Worm (Caenorhabditis elegans) whole organism, L1 larva: ENCODE results near the gene F37A8.2.

Experiments used
- C16A3.4 ChIP-seq: fragments of 150-350 bp; optimal IDR thresholded peaks from 2 replicates; lab custom pipeline; 2014; ENCODE audit warnings: missing biosample characterization, missing genetic modification characterization
- F16B12.6 ChIP-seq: fragments of 150-350 bp; optimal IDR thresholded peaks from 2 replicates; lab custom pipeline; 2014; ENCODE audit warnings: missing biosample characterization, missing genetic modification characterization
- Y116A8C.19 ChIP-seq: sonication (generic microtip); optimal IDR thresholded peaks from 2 replicates; lab custom pipeline; 2016; ENCODE audit warnings: missing compliant biosample characterization, missing genetic modification characterization, borderline replicate concordance
- aha-1 ChIP-seq: fragments of 150-350 bp; optimal IDR thresholded peaks from 2 replicates; lab custom pipeline; 2014; ENCODE audit warnings: missing biosample characterization, missing genetic modification characterization
- aly-2 ChIP-seq: fragments of 150-350 bp; optimal IDR thresholded peaks from 2 replicates; lab custom pipeline; 2014; ENCODE audit warnings: missing biosample characterization, missing genetic modification characterization
- ama-1 ChIP-seq: fragments of 150-350 bp; optimal IDR thresholded peaks from 2 replicates; lab custom pipeline; 2014
- blmp-1 ChIP-seq: fragments of 150-350 bp; optimal IDR thresholded peaks from 2 replicates; lab custom pipeline; 2014; ENCODE audit warnings: missing biosample characterization, missing genetic modification characterization
- ces-1 ChIP-seq: fragments of 150-350 bp; optimal IDR thresholded peaks from 2 replicates; lab custom pipeline; 2014; ENCODE audit warnings: missing biosample characterization, missing genetic modification reagents, missing genetic modification characterization
- dsc-1 ChIP-seq: sonication (generic microtip); optimal IDR thresholded peaks from 2 replicates; lab custom pipeline; 2016; ENCODE audit warnings: mild to moderate bottlenecking, missing genetic modification characterization, missing compliant biosample characterization
- efl-1 ChIP-seq, 4 experiments: fragments of 150-350 bp; optimal IDR thresholded peaks in 3 of 4; peaks in 1 of 4; 1 replicate in 1 of 4; 2 replicates in 3 of 4; lab custom pipeline; 2014; ENCODE audit warnings: missing biosample characterization in 2 of 4, missing genetic modification characterization in 2 of 4, missing genetic modification reagents in 2 of 4
- efl-3 ChIP-seq: fragments of 200-800 bp; sonication (Bioruptor generic); optimal IDR thresholded peaks from 2 replicates; lab custom pipeline; 2018; ENCODE audit warnings: mild to moderate bottlenecking, missing genetic modification characterization, missing compliant biosample characterization
- elt-2 ChIP-seq: sonication (generic microtip); optimal IDR thresholded peaks from 2 replicates; lab custom pipeline; 2016; ENCODE audit warnings: missing genetic modification characterization, mild to moderate bottlenecking, inconsistent platforms, missing compliant biosample characterization, missing genetic modification reagents
- fkh-8 ChIP-seq: sonication (generic microtip); optimal IDR thresholded peaks from 2 replicates; lab custom pipeline; 2016; ENCODE audit warnings: mild to moderate bottlenecking, missing genetic modification characterization, missing compliant biosample characterization
- hlh-4 ChIP-seq: sonication (generic microtip); optimal IDR thresholded peaks from 2 replicates; lab custom pipeline; 2016; ENCODE audit warnings: mild to moderate bottlenecking, missing genetic modification characterization, missing compliant biosample characterization
- hpl-2 ChIP-seq: fragments of 150-350 bp; optimal IDR thresholded peaks from 2 replicates; lab custom pipeline; 2014; ENCODE audit warnings: missing biosample characterization, missing genetic modification reagents, missing genetic modification characterization
- irx-1 ChIP-seq: sonication (generic microtip); optimal IDR thresholded peaks from 2 replicates; lab custom pipeline; 2016; ENCODE audit warnings: missing genetic modification characterization, missing compliant biosample characterization
- jun-1 ChIP-seq: fragments of 150-350 bp; optimal IDR thresholded peaks from 2 replicates; lab custom pipeline; 2014; ENCODE audit warnings: missing biosample characterization, missing genetic modification reagents, missing genetic modification characterization
- lin-13 ChIP-seq: fragments of 150-350 bp; optimal IDR thresholded peaks from 2 replicates; lab custom pipeline; 2014; ENCODE audit warnings: missing biosample characterization, missing genetic modification reagents, missing genetic modification characterization
- lin-14 ChIP-seq: fragments of 200-800 bp; sonication (Bioruptor generic); optimal IDR thresholded peaks from 2 replicates; lab custom pipeline; 2018; ENCODE audit warnings: mild to moderate bottlenecking, missing genetic modification characterization, moderate library complexity, missing compliant biosample characterization
- lin-15B ChIP-seq: fragments of 150-350 bp; sonication (generic microtip); optimal IDR thresholded peaks from 3 replicates; lab custom pipeline; 2014; ENCODE audit warnings: missing biosample characterization, missing genetic modification characterization
- lir-3 ChIP-seq: sonication (generic microtip); optimal IDR thresholded peaks from 2 replicates; lab custom pipeline; 2016; ENCODE audit warnings: mild to moderate bottlenecking, missing genetic modification characterization, moderate library complexity, missing compliant biosample characterization; ENCODE audit not compliant: poor library complexity
- mef-2 ChIP-seq: fragments of 150-350 bp; optimal IDR thresholded peaks from 2 replicates; lab custom pipeline; 2014; ENCODE audit warnings: missing biosample characterization, missing genetic modification characterization
- nhr-11 ChIP-seq: fragments of 150-350 bp; optimal IDR thresholded peaks from 2 replicates; lab custom pipeline; 2014; ENCODE audit warnings: missing biosample characterization, missing genetic modification characterization
- nhr-20 ChIP-seq: sonication (generic microtip); optimal IDR thresholded peaks from 2 replicates; lab custom pipeline; 2016; ENCODE audit warnings: mild to moderate bottlenecking, missing genetic modification characterization, missing compliant biosample characterization
- nhr-28 ChIP-seq: fragments of 150-350 bp; optimal IDR thresholded peaks from 2 replicates; lab custom pipeline; 2014; ENCODE audit warnings: missing biosample characterization, missing genetic modification characterization
- nhr-47 ChIP-seq: sonication (generic microtip); optimal IDR thresholded peaks from 2 replicates; lab custom pipeline; 2016; ENCODE audit warnings: mild to moderate bottlenecking, missing genetic modification characterization, moderate library complexity, missing compliant biosample characterization
- nhr-71 ChIP-seq: sonication (generic microtip); optimal IDR thresholded peaks from 2 replicates; lab custom pipeline; 2016; ENCODE audit warnings: mild to moderate bottlenecking, missing genetic modification characterization, moderate library complexity, missing compliant biosample characterization
- nhr-77 ChIP-seq: fragments of 150-350 bp; optimal IDR thresholded peaks from 2 replicates; lab custom pipeline; 2014; ENCODE audit warnings: missing biosample characterization, missing genetic modification characterization
- nhr-84 ChIP-seq: sonication (generic microtip); optimal IDR thresholded peaks from 2 replicates; lab custom pipeline; 2017; ENCODE audit warnings: missing biosample characterization, missing genetic modification characterization
- nhr-85 ChIP-seq: sonication (generic microtip); peaks from one replicate; lab custom pipeline; 2016; ENCODE audit warnings: missing genetic modification characterization, inconsistent platforms, missing compliant biosample characterization
- nhr-90 ChIP-seq: sonication (generic microtip); optimal IDR thresholded peaks from 2 replicates; lab custom pipeline; 2016; ENCODE audit warnings: mild to moderate bottlenecking, missing genetic modification characterization, missing compliant biosample characterization; ENCODE audit not compliant: poor library complexity
- pag-3 ChIP-seq: sonication (generic microtip); optimal IDR thresholded peaks from 2 replicates; lab custom pipeline; 2017; ENCODE audit warnings: missing genetic modification characterization, mild to moderate bottlenecking, missing compliant biosample characterization, antibody characterized with exemption, borderline replicate concordance; ENCODE audit not compliant: insufficient read depth
- snpc-4 ChIP-seq: fragments of 150-350 bp; optimal IDR thresholded peaks from 2 replicates; lab custom pipeline; 2014; ENCODE audit warnings: missing biosample characterization, missing genetic modification characterization
- snu-23 ChIP-seq: sonication (generic microtip); optimal IDR thresholded peaks from 2 replicates; lab custom pipeline; 2016; ENCODE audit warnings: missing genetic modification characterization, missing compliant biosample characterization
- sup-37 ChIP-seq: fragments of 200-800 bp; sonication (Bioruptor generic); optimal IDR thresholded peaks from 2 replicates; lab custom pipeline; 2018; ENCODE audit warnings: mild to moderate bottlenecking, missing genetic modification characterization, missing compliant biosample characterization
- swsn-7 ChIP-seq: sonication (generic microtip); optimal IDR thresholded peaks from 2 replicates; lab custom pipeline; 2016; ENCODE audit warnings: missing genetic modification characterization, missing compliant biosample characterization
- tbx-2 ChIP-seq: sonication (generic microtip); optimal IDR thresholded peaks from 2 replicates; lab custom pipeline; 2016; ENCODE audit warnings: missing genetic modification characterization, missing compliant biosample characterization
- tlp-1 ChIP-seq: fragments of 150-350 bp; optimal IDR thresholded peaks from 2 replicates; lab custom pipeline; 2014; ENCODE audit warnings: missing biosample characterization, missing genetic modification characterization
- unc-130 ChIP-seq: fragments of 150-350 bp; optimal IDR thresholded peaks from 2 replicates; lab custom pipeline; 2017; ENCODE audit warnings: missing biosample characterization, missing genetic modification characterization, inconsistent platforms
- unc-98 ChIP-seq: fragments of 200-800 bp; sonication (Bioruptor generic); IDR thresholded peaks from 2 replicates; pipeline ENCODE4 v1.3.6; 2022; ENCODE audit warnings: missing genetic modification characterization, missing compliant biosample characterization
- xbp-1 ChIP-seq: sonication (generic microtip); optimal IDR thresholded peaks from 2 replicates; lab custom pipeline; 2016; ENCODE audit warnings: missing genetic modification characterization, missing compliant biosample characterization
- zip-4 ChIP-seq: fragments of 200-800 bp; sonication (Bioruptor generic); optimal IDR thresholded peaks from 2 replicates; lab custom pipeline; 2018; ENCODE audit warnings: mild to moderate bottlenecking, missing genetic modification characterization, moderate library complexity, missing compliant biosample characterization
- ztf-11 ChIP-seq, 2 experiments: sonication (generic microtip); optimal IDR thresholded peaks; 2 replicates each; lab custom pipeline; 2016 to 2017; ENCODE audit warnings: missing genetic modification characterization in 2 of 2, missing biosample characterization in 1 of 2, missing compliant biosample characterization in 1 of 2
- ztf-4 ChIP-seq: fragments of 150-350 bp; optimal IDR thresholded peaks from 2 replicates; lab custom pipeline; 2014; ENCODE audit warnings: missing biosample characterization, missing genetic modification characterization

The F37A8.2 gene

ce11 chrIII:3959206-3959605, 27.9 kb upstream of the F37A8.2 start:
- TF ChIP-seq swsn-7 (tag; lab: Kevin White, UChicago), result no peak
- TF ChIP-seq blmp-1 (tag; lab: Kevin White, UChicago), result peak; percentile 53

- TF ChIP-seq hlh-4, result no peak
- no peak for TF ChIP-seq snu-23 (GFP tag; lab: Kevin White, UChicago)
- no peak for TF ChIP-seq nhr-28 (tag; lab: Kevin White, UChicago)
- TF ChIP-seq nhr-47 (tag; lab: Kevin White, UChicago), result no peak
- TF ChIP-seq irx-1, result no peak
- no peak for TF ChIP-seq efl-3
- no peak for TF ChIP-seq ztf-4 (tag; lab: Kevin White, UChicago)
- no peak for TF ChIP-seq nhr-85 (tag; lab: Kevin White, UChicago)
Measured at ce11 chrIII:3957850-3958249, 26.5 kb upstream of the F37A8.2 start.

- TF ChIP-seq ama-1 (lab: Kevin White, UChicago) (peak; percentile 41), Y116A8C.19 (tag; lab: Kevin White, UChicago) (no peak), lin-13 (peak; percentile 41), F16B12.6 (no peak), tbx-2 (tag; lab: Kevin White, UChicago) (peak; percentile 6), ztf-11 (tag; optimal IDR thresholded peaks at IDR 0.05; lab: Kevin White, UChicago) (peak in 1 of 2 experiments; percentile 73), mef-2 (no peak), lir-3 (no peak), nhr-20 (tag; lab: Kevin White, UChicago) (no peak), snpc-4 (peak; percentile 81)
- TF ChIP-seq, all 84 proteins: peak for 5
Measured at ce11 chrIII:3957119-3957739, 25.9 kb upstream of the F37A8.2 start.

- TF ChIP-seq nhr-71 (tag; lab: Kevin White, UChicago) (peak; percentile 15), hpl-2 (GFP tag; lab: Kevin White, UChicago) (no peak)
Measured at ce11 chrIII:3956293-3956692, 25.0 kb upstream of the F37A8.2 start, which contains the start of gene F37A8.5. Gene F37A8.5, plus strand, starts transcription at chrIII:3956624.

- TF ChIP-seq lin-15B (tag; lab: Kevin White, UChicago) (no peak), unc-130 (tag; lab: Kevin White, UChicago) (no peak), sup-37 (GFP tag; lab: Kevin White, UChicago) (no peak), dsc-1 (tag; lab: Kevin White, UChicago) (peak; percentile 18), hpl-2 (GFP tag; lab: Kevin White, UChicago) (no peak), ces-1 (GFP tag; lab: Kevin White, UChicago) (no peak), zip-4 (GFP tag; lab: Kevin White, UChicago) (no peak), unc-98 (no peak), ztf-4 (tag; lab: Kevin White, UChicago) (peak; percentile 66), aly-2 (no peak), nhr-11 (tag; lab: Kevin White, UChicago) (no peak), tbx-2 (tag; lab: Kevin White, UChicago) (no peak), mef-2 (no peak), fkh-8 (tag; lab: Kevin White, UChicago) (peak; percentile 47), Y116A8C.19 (tag; lab: Kevin White, UChicago) (no peak), hlh-4 (no peak), C16A3.4 (peak; percentile 0), lin-14 (GFP tag; lab: Kevin White, UChicago) (peak; percentile 80), elt-2 (tag; lab: Kevin White, UChicago) (no peak), pag-3 (tag; lab: Kevin White, UChicago) (no peak), nhr-90 (tag; lab: Kevin White, UChicago) (no peak), aha-1 (no peak), tlp-1 (tag; lab: Kevin White, UChicago) (no peak), nhr-20 (tag; lab: Kevin White, UChicago) (no peak), nhr-84 (tag; lab: Kevin White, UChicago) (no peak), nhr-28 (tag; lab: Kevin White, UChicago) (no peak), jun-1 (tag; lab: Kevin White, UChicago) (no peak), swsn-7 (tag; lab: Kevin White, UChicago) (peak; percentile 27), efl-1 (optimal IDR thresholded peaks at IDR 0.05; lab: Kevin White, UChicago) (peak; percentile 12 to 13), efl-1 (GFP tag; optimal IDR thresholded peaks at IDR 0.05 in 1 of 2; lab: Kevin White, UChicago) (peak in 1 of 2 experiments; percentile 33), nhr-77 (no peak), xbp-1 (tag; lab: Kevin White, UChicago) (no peak), ztf-11 (tag; optimal IDR thresholded peaks at IDR 0.05; lab: Kevin White, UChicago) (no peak)
Measured at ce11 chrIII:3955674-3956073, 24.4 kb upstream of the F37A8.2 start.
